Worm (Caenorhabditis elegans): ENCODE data around the gene C05A9.2.

Gene C05A9.2

ce11 chrX:10859211-10859610 is 14.7 kb upstream of the C05A9.2 start, which contains the start of gene pgp-5:
Gene pgp-5 (minus strand): TSS chrX:10859297.
- TF ChIP-seq cnd-1 (tag; optimal IDR thresholded peaks at IDR 0.05) (no peak), ceh-83 (GFP tag; optimal IDR thresholded peaks at IDR 0.05) (no peak), ceh-39 (tag; optimal IDR thresholded peaks at IDR 0.05) (no peak), tbx-8 (GFP tag; optimal IDR thresholded peaks at IDR 0.05) (no peak), nhr-12 (tag; optimal IDR thresholded peaks at IDR 0.05) (no peak), unc-39 (tag; optimal IDR thresholded peaks at IDR 0.05) (no peak), drap-1 (GFP tag; optimal IDR thresholded peaks at IDR 0.05) (no peak), sptf-1 (tag; optimal IDR thresholded peaks at IDR 0.05) (no peak), ztf-11 (tag; optimal IDR thresholded peaks at IDR 0.05) (no peak), zip-8 (tag; optimal IDR thresholded peaks at IDR 0.05) (no peak), lsy-2 (tag; optimal IDR thresholded peaks at IDR 0.05) (no peak), elt-3 (tag; optimal IDR thresholded peaks at IDR 0.05) (no peak), sem-2 (GFP tag; optimal IDR thresholded peaks at IDR 0.05) (no peak), unc-62 (GFP tag; optimal IDR thresholded peaks at IDR 0.05) (no peak)

ce11 chrX:10853271-10853670 is 8.8 kb upstream of the C05A9.2 start:
- TF ChIP-seq unc-62 (GFP tag; optimal IDR thresholded peaks at IDR 0.05) (peak; percentile 29), nhr-12 (tag; optimal IDR thresholded peaks at IDR 0.05) (no peak), sptf-1 (tag; optimal IDR thresholded peaks at IDR 0.05) (no peak), unc-120 (tag; optimal IDR thresholded peaks at IDR 0.05; ENCODE audit: poor library complexity, severe bottlenecking) (no peak), unc-39 (tag; optimal IDR thresholded peaks at IDR 0.05) (no peak), nhr-237 (tag; optimal IDR thresholded peaks at IDR 0.05) (no peak), M03D4.4 (tag; optimal IDR thresholded peaks at IDR 0.05) (no peak), mab-5 (tag; optimal IDR thresholded peaks at IDR 0.05) (no peak), blmp-1 (tag; optimal IDR thresholded peaks at IDR 0.05) (no peak), hlh-1 (tag; optimal IDR thresholded peaks at IDR 0.05) (peak; percentile 91), ceh-83 (GFP tag; optimal IDR thresholded peaks at IDR 0.05) (no peak), lin-32 (GFP tag; optimal IDR thresholded peaks at IDR 0.05) (no peak), snpc-4 (tag; optimal IDR thresholded peaks at IDR 0.05) (no peak)

- TF ChIP-seq cnd-1 (tag; optimal IDR thresholded peaks at IDR 0.05) (peak; percentile 46), lin-13 (tag; optimal IDR thresholded peaks at IDR 0.05) (no peak), ces-1 (GFP tag; optimal IDR thresholded peaks at IDR 0.05) (peak; percentile 91), nhr-28 (tag; optimal IDR thresholded peaks at IDR 0.05) (no peak), snpc-4 (tag; optimal IDR thresholded peaks at IDR 0.05) (no peak)
These were observed 7.3 kb upstream of the C05A9.2 start for ce11 chrX:10851735-10852134.

- TF ChIP-seq ces-1 (GFP tag; optimal IDR thresholded peaks at IDR 0.05) (no peak), bed-3 (GFP tag; optimal IDR thresholded peaks at IDR 0.05) (no peak), unc-62 (GFP tag; optimal IDR thresholded peaks at IDR 0.05) (peak; percentile 17), zip-8 (tag; optimal IDR thresholded peaks at IDR 0.05) (peak; percentile 13), drap-1 (GFP tag; optimal IDR thresholded peaks at IDR 0.05) (no peak)
These were observed 6.7 kb upstream of the C05A9.2 start for ce11 chrX:10851202-10851601.

- TF ChIP-seq nhr-76 (tag; optimal IDR thresholded peaks at IDR 0.05), result no peak
- TF ChIP-seq ham-2 (GFP tag; optimal IDR thresholded peaks at IDR 0.05), result no peak
These were observed 2.4 kb upstream of the C05A9.2 start for ce11 chrX:10846898-10847297.

- TF ChIP-seq zip-8 (tag; optimal IDR thresholded peaks at IDR 0.05), result peak; percentile 79
- TF ChIP-seq ztf-11 (tag; optimal IDR thresholded peaks at IDR 0.05), result no peak
- no peak for TF ChIP-seq lin-13 (tag; optimal IDR thresholded peaks at IDR 0.05)
- TF ChIP-seq pha-4 (tag; optimal IDR thresholded peaks at IDR 0.05), result no peak
- TF ChIP-seq lsy-2 (tag; optimal IDR thresholded peaks at IDR 0.05), result peak; percentile 34
- no peak for TF ChIP-seq hlh-1 (tag; optimal IDR thresholded peaks at IDR 0.05)
- TF ChIP-seq nhr-12 (tag; optimal IDR thresholded peaks at IDR 0.05), result no peak
- no peak for TF ChIP-seq unc-39 (tag; optimal IDR thresholded peaks at IDR 0.05)
- peak; percentile 92 for TF ChIP-seq nhr-2 (tag; optimal IDR thresholded peaks at IDR 0.05)
- no peak for TF ChIP-seq nhr-28 (tag; optimal IDR thresholded peaks at IDR 0.05)
- no peak for TF ChIP-seq ceh-39 (tag; optimal IDR thresholded peaks at IDR 0.05)
- no peak for TF ChIP-seq ces-1 (GFP tag; optimal IDR thresholded peaks at IDR 0.05)
These were observed 337 bp downstream of the C05A9.2 start for ce11 chrX:10844137-10844536.
